Worm (Caenorhabditis elegans): ENCODE measurements around the gene mrpl-30.

The mrpl-30 gene

ce11 chrIII:2401126-2402123, 9.3 kb downstream of the mrpl-30 start, which contains the start of the genes cic-1 and strm-1 (continued):
- TF ChIP-seq isw-1 (GFP tag; IDR thresholded peaks at IDR 0.05), result peak; percentile 55
- TF ChIP-seq tlp-1 (tag; optimal IDR thresholded peaks at IDR 0.05), result no peak
- no peak for TF ChIP-seq mef-2 (tag; optimal IDR thresholded peaks at IDR 0.05)
- peak; percentile 70 for TF ChIP-seq mab-9 (GFP tag; IDR thresholded peaks at IDR 0.05)
- no peak for TF ChIP-seq sptf-1 (tag; optimal IDR thresholded peaks at IDR 0.05)
- TF ChIP-seq unc-62 (GFP tag; optimal IDR thresholded peaks at IDR 0.05), result no peak
- TF ChIP-seq sup-37 (GFP tag; optimal IDR thresholded peaks at IDR 0.05), result no peak
- no peak for TF ChIP-seq ceh-88 (GFP tag; IDR thresholded peaks at IDR 0.05)
- peak; percentile 57 for TF ChIP-seq xbp-1 (tag; optimal IDR thresholded peaks at IDR 0.05)
- no peak for TF ChIP-seq ceh-8 (GFP tag; optimal IDR thresholded peaks at IDR 0.05)
- TF ChIP-seq elt-3 (tag; optimal IDR thresholded peaks at IDR 0.05), result peak in 1 of 6 experiments; percentile 33
- TF ChIP-seq unc-130 (tag; optimal IDR thresholded peaks at IDR 0.05), result no peak
- TF ChIP-seq aly-2 (tag; optimal IDR thresholded peaks at IDR 0.05), result peak; percentile 2
- no peak for TF ChIP-seq nhr-76 (tag; optimal IDR thresholded peaks at IDR 0.05)
- TF ChIP-seq efl-1 (optimal IDR thresholded peaks at IDR 0.05), result peak; percentile 80 to 96
- TF ChIP-seq efl-1 (GFP tag; optimal IDR thresholded peaks at IDR 0.05 in 1 of 2), result peak; percentile 96 to 99
- no peak for TF ChIP-seq hlh-17 (GFP tag; optimal IDR thresholded peaks at IDR 0.05; ENCODE audit: borderline replicate concordance)
- peak; percentile 38 for TF ChIP-seq irx-1 (tag; optimal IDR thresholded peaks at IDR 0.05)
- no peak for TF ChIP-seq ceh-90 (tag; optimal IDR thresholded peaks at IDR 0.05)
- TF ChIP-seq swsn-7 (tag; optimal IDR thresholded peaks at IDR 0.05), result peak; percentile 64
- TF ChIP-seq ama-1 (optimal IDR thresholded peaks at IDR 0.05), result no peak
- no peak for TF ChIP-seq lin-14 (GFP tag; optimal IDR thresholded peaks at IDR 0.05)
- TF ChIP-seq ztf-11 (tag; optimal IDR thresholded peaks at IDR 0.05), result no peak
- TF ChIP-seq ceh-63 (GFP tag; optimal IDR thresholded peaks at IDR 0.05), result no peak
- no peak for TF ChIP-seq pqm-1 (tag; optimal IDR thresholded peaks at IDR 0.05)
- no peak for TF ChIP-seq nhr-20 (tag; optimal IDR thresholded peaks at IDR 0.05)
- TF ChIP-seq hpl-2 (GFP tag; optimal IDR thresholded peaks at IDR 0.05), result no peak
- TF ChIP-seq jun-1 (tag; optimal IDR thresholded peaks at IDR 0.05), result peak; percentile 32
- TF ChIP-seq skn-1 (tag; optimal IDR thresholded peaks at IDR 0.05), result peak; percentile 59
- peak; percentile 65 for TF ChIP-seq nhr-19 (GFP tag; conservative IDR thresholded peaks at IDR 0.05)
- no peak for TF ChIP-seq pag-3 (tag; optimal IDR thresholded peaks at IDR 0.05; ENCODE audit: borderline replicate concordance, insufficient read depth)
- TF ChIP-seq unc-86 (tag; optimal IDR thresholded peaks at IDR 0.05), result peak; percentile 62
- TF ChIP-seq efl-3 (GFP tag; optimal IDR thresholded peaks at IDR 0.05), result no peak
- TF ChIP-seq tbx-2 (tag; optimal IDR thresholded peaks at IDR 0.05), result peak; percentile 66
- TF ChIP-seq C04F5.9 (tag; optimal IDR thresholded peaks at IDR 0.05), result no peak
- peak; percentile 4 for TF ChIP-seq snpc-4 (tag; optimal IDR thresholded peaks at IDR 0.05)
- TF ChIP-seq zag-1 (tag; optimal IDR thresholded peaks at IDR 0.05), result no peak
- no peak for TF ChIP-seq ztf-4 (tag; optimal IDR thresholded peaks at IDR 0.05)
- peak; percentile 55 for TF ChIP-seq dsc-1 (tag; optimal IDR thresholded peaks at IDR 0.05)
- no peak for TF ChIP-seq fkh-4 (tag; optimal IDR thresholded peaks at IDR 0.05; ENCODE audit: borderline replicate concordance)
- no peak for TF ChIP-seq nhr-12 (tag; optimal IDR thresholded peaks at IDR 0.05)
- peak; percentile 80 to 84 for TF ChIP-seq lsy-2 (tag; optimal IDR thresholded peaks at IDR 0.05)
- TF ChIP-seq hlh-4 (tag; optimal IDR thresholded peaks at IDR 0.05), result no peak
- TF ChIP-seq lin-35 (GFP tag; optimal IDR thresholded peaks at IDR 0.05), result peak; percentile 95 to 96

All from whole organism, L1 larva.